Worm (Caenorhabditis elegans): ENCODE results near the gene egas-4.

egas-4 gene

ce11 chrIV:7505866-7506488 lies 8.3 kb upstream of the egas-4 start:
- no peak for TF ChIP-seq unc-62 (GFP tag; optimal IDR thresholded peaks at IDR 0.05)

- TF ChIP-seq unc-62 (GFP tag; optimal IDR thresholded peaks at IDR 0.05) = no peak
These were observed 5.7 kb upstream of the egas-4 start, which contains the start of gene glt-6 for ce11 chrIV:7503322-7503721. Gene glt-6 (plus strand): TSS chrIV:7503622.

ce11 chrIV:7501337-7501736 lies 3.7 kb upstream of the egas-4 start, which contains the start of gene F55G1.15:
Gene F55G1.15 (minus strand): TSS chrIV:7501437.
- TF ChIP-seq unc-62 (GFP tag; optimal IDR thresholded peaks at IDR 0.05) = no peak

- no peak for TF ChIP-seq unc-62 (GFP tag; optimal IDR thresholded peaks at IDR 0.05)
These were observed 3.3 kb upstream of the egas-4 start for ce11 chrIV:7500924-7501323.

ce11 chrIV:7499302-7499701 lies 1.7 kb upstream of the egas-4 start:
- no peak for TF ChIP-seq unc-62 (GFP tag; optimal IDR thresholded peaks at IDR 0.05)

ce11 chrIV:7497205-7497604 lies 445 bp downstream of the egas-4 start:
- no peak for TF ChIP-seq unc-62 (GFP tag; optimal IDR thresholded peaks at IDR 0.05)

ce11 chrIV:7491464-7491863 lies 6.2 kb downstream of the egas-4 start, which contains the start of gene F55G1.1:
Gene F55G1.1 (plus strand): TSS chrIV:7491764.
- no peak for TF ChIP-seq unc-62 (GFP tag; optimal IDR thresholded peaks at IDR 0.05)

- TF ChIP-seq unc-62 (GFP tag; optimal IDR thresholded peaks at IDR 0.05) = no peak
These were observed 9.2 kb downstream of the egas-4 start for ce11 chrIV:7488457-7488783.

- TF ChIP-seq unc-62 (GFP tag; optimal IDR thresholded peaks at IDR 0.05) = no peak
These were observed 9.8 kb downstream of the egas-4 start, which contains the start of the genes his-60 and his-59 for ce11 chrIV:7487554-7488456. Gene his-60 (minus strand): TSS chrIV:7487992. Gene his-59 (plus strand): TSS chrIV:7488249.

ce11 chrIV:7486201-7486947 lies 11.3 kb downstream of the egas-4 start, which contains the start of the genes his-61 and his-62:
Gene his-61 (minus strand): TSS chrIV:7486217.
Gene his-62 (plus strand): TSS chrIV:7486545.
- no peak for TF ChIP-seq unc-62 (GFP tag; optimal IDR thresholded peaks at IDR 0.05)

ce11 chrIV:7478134-7478533 lies 19.5 kb downstream of the egas-4 start, which contains the start of gene rod-1:
Gene rod-1 (plus strand): TSS chrIV:7478452.
- no peak for TF ChIP-seq unc-62 (GFP tag; optimal IDR thresholded peaks at IDR 0.05)

- TF ChIP-seq unc-62 (GFP tag; optimal IDR thresholded peaks at IDR 0.05) = no peak
These were observed 20.0 kb downstream of the egas-4 start for ce11 chrIV:7477697-7478096.

ce11 chrIV:7477197-7477596 lies 20.5 kb downstream of the egas-4 start, which contains the start of gene pycr-4:
Gene pycr-4 (minus strand): TSS chrIV:7477297.
- TF ChIP-seq unc-62 (GFP tag; optimal IDR thresholded peaks at IDR 0.05) = no peak

- TF ChIP-seq unc-62 (GFP tag; optimal IDR thresholded peaks at IDR 0.05) = no peak
These were observed 22.8 kb downstream of the egas-4 start, which contains the start of gene slc-25A18.2 for ce11 chrIV:7474826-7475225. Gene slc-25A18.2 (plus strand): TSS chrIV:7475041.

ce11 chrIV:7473159-7473649 lies 24.4 kb downstream of the egas-4 start, which contains the start of the genes plk-3 and F55G1.6:
Gene plk-3 (minus strand): TSS chrIV:7473209.
Gene F55G1.6 (plus strand): TSS chrIV:7473517.
- no peak for TF ChIP-seq unc-62 (GFP tag; optimal IDR thresholded peaks at IDR 0.05)
